Worm (Caenorhabditis elegans) whole organism, late embryonic: Measurements from ENCODE around the gene T26E4.3.

Experiments used
- T23F11.4 ChIP-seq: fragments of 200-800 bp; sonication (Bioruptor generic); optimal IDR thresholded peaks from 2 replicates; lab custom pipeline; 2018; ENCODE audit warnings: mild to moderate bottlenecking, missing genetic modification characterization, missing compliant biosample characterization
- Y22D7AL.16 ChIP-seq: sonication (generic microtip); optimal IDR thresholded peaks from 2 replicates; lab custom pipeline; 2016; ENCODE audit warnings: missing genetic modification characterization, missing compliant biosample characterization
- ama-1 ChIP-seq: fragments of 150-350 bp; optimal IDR thresholded peaks from 2 replicates; lab custom pipeline; 2014
- ceh-14 ChIP-seq: sonication (generic microtip); optimal IDR thresholded peaks from 2 replicates; lab custom pipeline; 2016; ENCODE audit warnings: missing genotype, missing genetic modification characterization, missing compliant biosample characterization
- ceh-22 ChIP-seq: sonication (generic microtip); optimal IDR thresholded peaks from 2 replicates; lab custom pipeline; 2017; ENCODE audit warnings: missing biosample characterization, missing genetic modification characterization
- ceh-24 ChIP-seq: sonication (generic microtip); optimal IDR thresholded peaks from 2 replicates; lab custom pipeline; 2016; ENCODE audit warnings: mild to moderate bottlenecking, missing genetic modification characterization, missing compliant biosample characterization
- ceh-30 ChIP-seq: fragments of 150-350 bp; optimal IDR thresholded peaks from 2 replicates; lab custom pipeline; 2014; ENCODE audit warnings: missing biosample characterization, missing genetic modification characterization
- ceh-31 ChIP-seq: sonication (generic microtip); optimal IDR thresholded peaks from 2 replicates; lab custom pipeline; 2016; ENCODE audit warnings: missing genetic modification characterization, missing compliant biosample characterization
- ceh-34 ChIP-seq: sonication (generic microtip); optimal IDR thresholded peaks from 2 replicates; lab custom pipeline; 2016; ENCODE audit warnings: mild to moderate bottlenecking, missing genetic modification characterization, missing compliant biosample characterization
- ceh-45 ChIP-seq: fragments of 200-800 bp; sonication (Bioruptor generic); IDR thresholded peaks from 2 replicates; pipeline ENCODE4 v1.3.6; 2022; ENCODE audit warnings: missing genetic modification reagents, missing genetic modification characterization, missing compliant biosample characterization
- dve-1 ChIP-seq: sonication (generic microtip); optimal IDR thresholded peaks from 2 replicates; lab custom pipeline; 2017; ENCODE audit warnings: antibody characterized with exemption, mild to moderate bottlenecking, missing genetic modification characterization, missing compliant biosample characterization
- elt-2 ChIP-seq: sonication (generic microtip); optimal IDR thresholded peaks from 2 replicates; lab custom pipeline; 2016; ENCODE audit warnings: missing genetic modification reagents, missing genetic modification characterization, missing compliant biosample characterization
- eyg-1 ChIP-seq: sonication (generic microtip); optimal IDR thresholded peaks from 2 replicates; lab custom pipeline; 2016; ENCODE audit warnings: missing genotype, missing genetic modification characterization, missing compliant biosample characterization
- fax-1 ChIP-seq: sonication (generic microtip); optimal IDR thresholded peaks from 2 replicates; lab custom pipeline; 2016; ENCODE audit warnings: missing genotype, missing genetic modification characterization, missing compliant biosample characterization
- hlh-13 ChIP-seq: fragments of 200-800 bp; sonication (Bioruptor generic); optimal IDR thresholded peaks from 2 replicates; lab custom pipeline; 2018; ENCODE audit warnings: mild to moderate bottlenecking, missing genetic modification characterization, missing compliant biosample characterization
- hlh-15 ChIP-seq: sonication (generic microtip); optimal IDR thresholded peaks from 2 replicates; lab custom pipeline; 2016; ENCODE audit warnings: missing genetic modification characterization, missing compliant biosample characterization
- hlh-30 ChIP-seq: sonication (generic microtip); optimal IDR thresholded peaks from 2 replicates; lab custom pipeline; 2017; ENCODE audit warnings: antibody characterized with exemption, missing genetic modification characterization, missing compliant biosample characterization; ENCODE audit not compliant: insufficient read depth
- hlh-6 ChIP-seq: sonication (generic microtip); optimal IDR thresholded peaks from 2 replicates; lab custom pipeline; 2016; ENCODE audit warnings: missing genotype, missing genetic modification characterization, missing compliant biosample characterization
- madf-2 ChIP-seq: sonication (generic microtip); optimal IDR thresholded peaks from 2 replicates; lab custom pipeline; 2017; ENCODE audit warnings: missing genetic modification characterization, missing compliant biosample characterization
- nfya-1 ChIP-seq: sonication (generic microtip); optimal IDR thresholded peaks from 2 replicates; lab custom pipeline; 2017; ENCODE audit warnings: missing genetic modification characterization, mild to moderate bottlenecking, missing compliant biosample characterization, antibody characterized with exemption, moderate library complexity
- nhr-232 ChIP-seq: sonication (generic microtip); optimal IDR thresholded peaks from 2 replicates; lab custom pipeline; 2016; ENCODE audit warnings: missing genetic modification characterization, missing compliant biosample characterization
- pha-4 ChIP-seq: fragments of 150-350 bp; optimal IDR thresholded peaks from 2 replicates; lab custom pipeline; 2018; ENCODE audit warnings: missing biosample characterization, missing genetic modification reagents, missing genetic modification characterization
- sox-4 ChIP-seq: sonication (generic microtip); optimal IDR thresholded peaks from 2 replicates; lab custom pipeline; 2017; ENCODE audit warnings: mild to moderate bottlenecking, missing genetic modification characterization, inconsistent platforms, missing compliant biosample characterization
- ttx-3 ChIP-seq: sonication (generic microtip); optimal IDR thresholded peaks from 2 replicates; lab custom pipeline; 2016; ENCODE audit warnings: missing genetic modification reagents, missing genetic modification characterization, missing compliant biosample characterization
- zip-5 ChIP-seq: sonication (generic microtip); optimal IDR thresholded peaks from 2 replicates; lab custom pipeline; 2016; ENCODE audit warnings: missing genetic modification characterization, missing compliant biosample characterization
- ztf-16 ChIP-seq: sonication (generic microtip); optimal IDR thresholded peaks from 2 replicates; lab custom pipeline; 2017; ENCODE audit warnings: missing genetic modification characterization, missing compliant biosample characterization

T26E4.3 gene

DNA sequence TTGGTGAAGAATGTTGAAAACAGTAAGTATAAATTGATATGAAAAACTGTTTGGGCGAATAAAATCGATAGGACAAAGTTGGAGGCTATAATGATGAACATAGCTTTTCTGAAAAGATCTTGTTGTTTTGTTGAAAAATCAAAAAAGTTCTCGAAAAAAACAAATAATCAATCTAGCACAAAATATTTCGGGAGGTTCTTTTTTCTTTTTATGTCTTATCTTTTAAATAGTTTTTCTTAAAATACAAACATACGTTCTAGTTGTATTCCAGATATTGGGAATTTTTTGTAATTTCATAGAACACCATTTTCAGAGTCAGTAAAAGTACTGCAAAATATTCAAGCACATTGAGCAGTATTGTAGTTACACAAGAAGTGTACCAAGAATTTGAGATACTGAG lies 47.3 kb downstream of the T26E4.3 start, which contains the start of gene srbc-55:
Gene srbc-55, minus strand, starts transcription at position 101 of the 400 bp plus-strand sequence.
- no peak for TF ChIP-seq pha-4
- no peak for TF ChIP-seq nfya-1 (tag; lab: Kevin White, UChicago)
- no peak for TF ChIP-seq ceh-14 (tag; lab: Kevin White, UChicago)
- no peak for TF ChIP-seq fax-1 (tag; lab: Kevin White, UChicago)
- TF ChIP-seq zip-5 (tag; lab: Kevin White, UChicago) = no peak

ce11 chrV:15831586-15831985 lies 49.0 kb downstream of the T26E4.3 start, which contains the start of gene srbc-56:
Gene srbc-56 (minus strand): TSS chrV:15831686.
- TF ChIP-seq ttx-3 (tag; lab: Kevin White, UChicago) (no peak), dve-1 (no peak), zip-5 (tag; lab: Kevin White, UChicago) (no peak), ceh-22 (tag; lab: Kevin White, UChicago) (no peak), ceh-30 (tag; lab: Kevin White, UChicago) (no peak), hlh-6 (no peak), ceh-31 (tag; lab: Kevin White, UChicago) (no peak), T23F11.4 (GFP tag; lab: Kevin White, UChicago) (no peak), madf-2 (tag; lab: Kevin White, UChicago) (no peak)

DNA sequence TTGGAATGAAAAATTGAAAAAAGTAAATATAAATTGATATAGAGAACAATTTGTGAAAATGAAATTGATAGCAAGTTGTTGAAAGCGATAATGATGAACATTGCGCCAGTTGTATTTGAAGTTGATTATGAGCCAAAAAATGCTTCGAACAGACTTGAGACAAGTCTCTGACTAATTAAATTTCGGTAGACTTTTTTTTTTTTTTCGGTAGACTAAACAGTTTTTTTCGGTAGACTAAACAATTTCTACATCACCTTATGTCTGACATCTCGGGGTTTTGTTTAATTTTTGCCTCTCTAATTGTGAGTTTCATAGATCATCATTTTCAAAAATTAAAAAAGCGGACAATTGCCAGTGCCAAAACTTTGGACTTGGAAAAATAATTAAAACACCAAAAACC lies 51.0 kb downstream of the T26E4.3 start, which contains the start of gene srbc-54:
Gene srbc-54, minus strand, starts transcription at position 101 of the 400 bp plus-strand sequence.
- TF ChIP-seq ama-1 (lab: Kevin White, UChicago) (no peak), hlh-30 (tag; lab: Kevin White, UChicago) (no peak), nfya-1 (tag; lab: Kevin White, UChicago) (no peak), pha-4 (no peak), hlh-6 (no peak), ceh-14 (tag; lab: Kevin White, UChicago) (no peak), sox-4 (tag; lab: Kevin White, UChicago) (no peak), hlh-13 (no peak), nhr-232 (tag; lab: Kevin White, UChicago) (no peak), ceh-24 (no peak), elt-2 (tag; lab: Kevin White, UChicago) (no peak), ztf-16 (tag; lab: Kevin White, UChicago) (no peak), eyg-1 (tag; lab: Kevin White, UChicago) (no peak), Y22D7AL.16 (tag; lab: Kevin White, UChicago) (no peak), ceh-34 (tag; lab: Kevin White, UChicago) (no peak), hlh-15 (tag; lab: Kevin White, UChicago) (no peak), ceh-45 (GFP tag; lab: Robert Waterston, UW) (no peak)
